Worm (Caenorhabditis elegans) whole organism, late embryonic: ENCODE measurements around the gene F35E12.9.

Experiments used
- C08G9.2 ChIP-seq: sonication (generic microtip); optimal IDR thresholded peaks from 2 replicates; lab custom pipeline; 2016; ENCODE audit warnings: mild to moderate bottlenecking, missing genetic modification characterization, moderate library complexity, missing compliant biosample characterization
- K09A11.1 ChIP-seq: sonication (generic microtip); optimal IDR thresholded peaks from 2 replicates; lab custom pipeline; 2017; ENCODE audit warnings: antibody characterized with exemption, mild to moderate bottlenecking, missing genetic modification characterization, missing compliant biosample characterization; ENCODE audit not compliant: insufficient read depth
- Y22D7AL.16 ChIP-seq: sonication (generic microtip); optimal IDR thresholded peaks from 2 replicates; lab custom pipeline; 2016; ENCODE audit warnings: missing genetic modification characterization, missing compliant biosample characterization
- ahr-1 ChIP-seq: sonication (generic microtip); optimal IDR thresholded peaks from 2 replicates; lab custom pipeline; 2016; ENCODE audit warnings: missing genetic modification characterization, missing compliant biosample characterization
- ceh-18 ChIP-seq: sonication (generic microtip); optimal IDR thresholded peaks from 2 replicates; lab custom pipeline; 2016; ENCODE audit warnings: missing genetic modification characterization, missing compliant biosample characterization
- ceh-2 ChIP-seq: sonication (generic microtip); optimal IDR thresholded peaks from 2 replicates; lab custom pipeline; 2016; ENCODE audit warnings: missing genotype, missing genetic modification characterization, missing compliant biosample characterization
- ceh-22 ChIP-seq: sonication (generic microtip); optimal IDR thresholded peaks from 2 replicates; lab custom pipeline; 2017; ENCODE audit warnings: missing biosample characterization, missing genetic modification characterization
- ceh-30 ChIP-seq: fragments of 150-350 bp; optimal IDR thresholded peaks from 2 replicates; lab custom pipeline; 2014; ENCODE audit warnings: missing biosample characterization, missing genetic modification characterization
- ceh-31 ChIP-seq: sonication (generic microtip); optimal IDR thresholded peaks from 2 replicates; lab custom pipeline; 2016; ENCODE audit warnings: missing genetic modification characterization, missing compliant biosample characterization
- ceh-34 ChIP-seq: sonication (generic microtip); optimal IDR thresholded peaks from 2 replicates; lab custom pipeline; 2016; ENCODE audit warnings: mild to moderate bottlenecking, missing genetic modification characterization, missing compliant biosample characterization
- elt-4 ChIP-seq: sonication (generic microtip); optimal IDR thresholded peaks from 2 replicates; lab custom pipeline; 2016; ENCODE audit warnings: missing genetic modification characterization, missing compliant biosample characterization
- ets-4 ChIP-seq: sonication (generic microtip); optimal IDR thresholded peaks from 2 replicates; lab custom pipeline; 2016; ENCODE audit warnings: missing genetic modification characterization, missing compliant biosample characterization
- fkh-10 ChIP-seq: fragments of 150-350 bp; optimal IDR thresholded peaks from 2 replicates; lab custom pipeline; 2014; ENCODE audit warnings: missing biosample characterization, missing genetic modification reagents, missing genetic modification characterization
- fkh-6 ChIP-seq: sonication (generic microtip); optimal IDR thresholded peaks from 2 replicates; lab custom pipeline; 2016; ENCODE audit warnings: missing genetic modification characterization, missing compliant biosample characterization
- hlh-13 ChIP-seq: fragments of 200-800 bp; sonication (Bioruptor generic); optimal IDR thresholded peaks from 2 replicates; lab custom pipeline; 2018; ENCODE audit warnings: mild to moderate bottlenecking, missing genetic modification characterization, missing compliant biosample characterization
- hlh-30 ChIP-seq: sonication (generic microtip); optimal IDR thresholded peaks from 2 replicates; lab custom pipeline; 2017; ENCODE audit warnings: antibody characterized with exemption, missing genetic modification characterization, missing compliant biosample characterization; ENCODE audit not compliant: insufficient read depth
- hlh-8 ChIP-seq: sonication (generic microtip); optimal IDR thresholded peaks from 2 replicates; lab custom pipeline; 2016; ENCODE audit warnings: missing genotype, missing genetic modification characterization, missing compliant biosample characterization
- lim-6 ChIP-seq: sonication (generic microtip); optimal IDR thresholded peaks from 2 replicates; lab custom pipeline; 2016; ENCODE audit warnings: missing genetic modification characterization, missing compliant biosample characterization
- nhr-11 ChIP-seq: fragments of 150-350 bp; optimal IDR thresholded peaks from 2 replicates; lab custom pipeline; 2014; ENCODE audit warnings: missing biosample characterization, missing genetic modification characterization
- nhr-232 ChIP-seq: sonication (generic microtip); optimal IDR thresholded peaks from 2 replicates; lab custom pipeline; 2016; ENCODE audit warnings: missing genetic modification characterization, missing compliant biosample characterization
- npax-4 ChIP-seq: sonication (generic microtip); optimal IDR thresholded peaks from 2 replicates; lab custom pipeline; 2016; ENCODE audit warnings: missing genetic modification characterization, missing compliant biosample characterization
- odd-2 ChIP-seq: sonication (generic microtip); optimal IDR thresholded peaks from 2 replicates; lab custom pipeline; 2017; ENCODE audit warnings: antibody characterized with exemption, mild to moderate bottlenecking, missing genetic modification characterization, missing compliant biosample characterization
- pag-3 ChIP-seq: sonication (generic microtip); optimal IDR thresholded peaks from 2 replicates; lab custom pipeline; 2016; ENCODE audit warnings: missing compliant biosample characterization, missing genetic modification characterization, borderline replicate concordance
- pat-9 ChIP-seq: fragments of 200-800 bp; sonication (Bioruptor generic); optimal IDR thresholded peaks from 2 replicates; lab custom pipeline; 2018; ENCODE audit warnings: mild to moderate bottlenecking, missing genetic modification characterization, moderate library complexity, missing compliant biosample characterization
- pha-4 ChIP-seq: fragments of 150-350 bp; optimal IDR thresholded peaks from 2 replicates; lab custom pipeline; 2018; ENCODE audit warnings: missing biosample characterization, missing genetic modification reagents, missing genetic modification characterization
- pqm-1 ChIP-seq: sonication (generic microtip); optimal IDR thresholded peaks from 2 replicates; lab custom pipeline; 2016; ENCODE audit warnings: missing genetic modification characterization, missing compliant biosample characterization
- pros-1 ChIP-seq: fragments of 150-350 bp; optimal IDR thresholded peaks from 2 replicates; lab custom pipeline; 2014; ENCODE audit warnings: missing biosample characterization, missing genetic modification reagents, missing genetic modification characterization
- ref-2 ChIP-seq: sonication (generic microtip); optimal IDR thresholded peaks from 2 replicates; lab custom pipeline; 2016; ENCODE audit warnings: missing genetic modification characterization, missing compliant biosample characterization
- rnt-1 ChIP-seq: sonication (generic microtip); optimal IDR thresholded peaks from 2 replicates; lab custom pipeline; 2016; ENCODE audit warnings: missing genetic modification characterization, missing compliant biosample characterization
- sdc-2 ChIP-seq: sonication (generic microtip); optimal IDR thresholded peaks from 2 replicates; lab custom pipeline; 2016; ENCODE audit warnings: missing genotype, missing genetic modification characterization, missing compliant biosample characterization
- sox-4 ChIP-seq: sonication (generic microtip); optimal IDR thresholded peaks from 2 replicates; lab custom pipeline; 2017; ENCODE audit warnings: mild to moderate bottlenecking, missing genetic modification characterization, inconsistent platforms, missing compliant biosample characterization
- syd-9 ChIP-seq: sonication (generic microtip); optimal IDR thresholded peaks from 2 replicates; lab custom pipeline; 2016; ENCODE audit warnings: mild to moderate bottlenecking, missing genetic modification characterization, moderate library complexity, missing compliant biosample characterization
- tbx-2 ChIP-seq: sonication (generic microtip); optimal IDR thresholded peaks from 2 replicates; lab custom pipeline; 2016; ENCODE audit warnings: missing genetic modification characterization, missing compliant biosample characterization
- tbx-7 ChIP-seq: sonication (generic microtip); optimal IDR thresholded peaks from 2 replicates; lab custom pipeline; 2016; ENCODE audit warnings: missing genotype, missing genetic modification characterization, missing compliant biosample characterization
- ttx-3 ChIP-seq: sonication (generic microtip); optimal IDR thresholded peaks from 2 replicates; lab custom pipeline; 2016; ENCODE audit warnings: missing genetic modification reagents, missing genetic modification characterization, missing compliant biosample characterization
- unc-3 ChIP-seq, 2 experiments: fragments of 200-800 bp in 1 of 2; sonication (Bioruptor generic) in 1 of 2; sonication (generic microtip) in 1 of 2; conservative IDR thresholded peaks in 1 of 2; optimal IDR thresholded peaks in 1 of 2; 2 replicates each; pipeline versions ENCODE4 v1.3.6 to Lab custom; 2016 to 2022; ENCODE audit warnings: missing compliant biosample characterization in 2 of 2, missing genetic modification characterization in 2 of 2, missing genetic modification reagents in 1 of 2
- unc-42 ChIP-seq: sonication (generic microtip); optimal IDR thresholded peaks from 2 replicates; lab custom pipeline; 2016; ENCODE audit warnings: missing genotype, missing genetic modification characterization, missing compliant biosample characterization
- unc-55 ChIP-seq: sonication (generic microtip); optimal IDR thresholded peaks from 2 replicates; lab custom pipeline; 2017; ENCODE audit warnings: missing biosample characterization, missing genetic modification reagents, missing genetic modification characterization
- unc-86 ChIP-seq: sonication (generic microtip); optimal IDR thresholded peaks from 2 replicates; lab custom pipeline; 2016; ENCODE audit warnings: missing genetic modification characterization, missing compliant biosample characterization
- ztf-16 ChIP-seq: sonication (generic microtip); optimal IDR thresholded peaks from 2 replicates; lab custom pipeline; 2017; ENCODE audit warnings: missing genetic modification characterization, missing compliant biosample characterization

The F35E12.9 gene

ce11 chrV:13751811-13752210 is 6.9 kb upstream of the F35E12.9 start, which contains the start of gene cld-9:
cld-9 (minus strand) TSS chrV:13751891.
- no peak for TF ChIP-seq nhr-232
- no peak for TF ChIP-seq unc-42
- no peak for TF ChIP-seq pros-1 (tag; lab: Kevin White, UChicago)
- TF ChIP-seq Y22D7AL.16 (tag; lab: Kevin White, UChicago), result no peak
- no peak for TF ChIP-seq sdc-2 (tag; lab: Kevin White, UChicago)
- no peak for TF ChIP-seq hlh-8 (tag; lab: Kevin White, UChicago)
- no peak for TF ChIP-seq lim-6 (tag; lab: Kevin White, UChicago)
- TF ChIP-seq unc-55 (GFP tag; lab: Kevin White, UChicago), result no peak
- TF ChIP-seq ahr-1 (tag; lab: Kevin White, UChicago), result no peak
- TF ChIP-seq pag-3, result no peak
- TF ChIP-seq nhr-11 (tag; lab: Kevin White, UChicago), result no peak
- TF ChIP-seq K09A11.1 (tag; lab: Kevin White, UChicago), result no peak
- no peak for TF ChIP-seq unc-3 (GFP tag; conservative IDR thresholded peaks at IDR 0.05; lab: Robert Waterston, UW)
- no peak for TF ChIP-seq unc-3 (tag; optimal IDR thresholded peaks at IDR 0.05; lab: Kevin White, UChicago)
- no peak for TF ChIP-seq ceh-2 (tag; lab: Kevin White, UChicago)
- TF ChIP-seq fkh-6, result no peak
- no peak for TF ChIP-seq C08G9.2 (tag; lab: Kevin White, UChicago)
- TF ChIP-seq ceh-22 (tag; lab: Kevin White, UChicago), result no peak

- TF ChIP-seq unc-55 (GFP tag; lab: Kevin White, UChicago), result no peak
- no peak for TF ChIP-seq fkh-10 (GFP tag; lab: Kevin White, UChicago)
- TF ChIP-seq pros-1 (tag; lab: Kevin White, UChicago), result no peak
- TF ChIP-seq unc-86 (tag; lab: Kevin White, UChicago), result no peak
- no peak for TF ChIP-seq hlh-30
- TF ChIP-seq pag-3, result no peak
- no peak for TF ChIP-seq ttx-3 (tag; lab: Kevin White, UChicago)
- TF ChIP-seq ceh-31 (tag; lab: Kevin White, UChicago), result no peak
- TF ChIP-seq tbx-7 (tag; lab: Kevin White, UChicago), result no peak
- TF ChIP-seq unc-3 (GFP tag; conservative IDR thresholded peaks at IDR 0.05; lab: Robert Waterston, UW), result no peak
- no peak for TF ChIP-seq unc-3 (tag; optimal IDR thresholded peaks at IDR 0.05; lab: Kevin White, UChicago)
- no peak for TF ChIP-seq pqm-1 (tag; lab: Kevin White, UChicago)
- no peak for TF ChIP-seq pha-4 (tag; lab: Kevin White, UChicago)
- no peak for TF ChIP-seq ets-4 (tag; lab: Kevin White, UChicago)
- no peak for TF ChIP-seq npax-4 (tag; lab: Kevin White, UChicago)
Observed at ce11 chrV:13748658-13749057, 3.7 kb upstream of the F35E12.9 start, which contains the start of gene F35E12.10. F35E12.10 (minus strand) TSS chrV:13748758.

DNA sequence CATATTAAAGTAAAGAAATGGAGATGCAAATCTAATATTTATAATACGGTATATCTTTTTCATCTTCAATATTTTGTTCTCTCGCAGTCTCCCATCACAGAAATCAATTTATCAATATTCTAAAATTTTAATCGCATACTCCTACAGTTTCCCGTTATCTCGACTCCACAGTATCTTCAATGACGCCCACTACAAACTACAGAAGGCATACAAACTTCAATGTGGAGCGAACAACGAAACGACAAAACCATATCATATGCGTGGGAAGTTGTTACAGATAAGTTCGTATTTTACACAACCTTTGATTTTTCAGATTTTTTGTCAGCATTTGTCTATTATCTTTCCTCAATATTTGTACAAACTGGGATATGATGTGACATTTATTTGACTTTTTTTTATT is 5.0 kb downstream of the F35E12.9 start:
- TF ChIP-seq hlh-13 (GFP tag; lab: Kevin White, UChicago), result no peak
- TF ChIP-seq syd-9 (tag; lab: Kevin White, UChicago), result no peak
- no peak for TF ChIP-seq Y22D7AL.16 (tag; lab: Kevin White, UChicago)
- TF ChIP-seq ref-2 (tag; lab: Kevin White, UChicago), result no peak
- no peak for TF ChIP-seq ztf-16 (tag; lab: Kevin White, UChicago)
- TF ChIP-seq odd-2, result no peak
- TF ChIP-seq pat-9 (tag; lab: Kevin White, UChicago), result no peak
- no peak for TF ChIP-seq tbx-2 (tag; lab: Kevin White, UChicago)
- no peak for TF ChIP-seq elt-4
- TF ChIP-seq pag-3, result no peak
- TF ChIP-seq fkh-6, result no peak
- no peak for TF ChIP-seq K09A11.1 (tag; lab: Kevin White, UChicago)
- TF ChIP-seq pros-1 (tag; lab: Kevin White, UChicago), result no peak
- no peak for TF ChIP-seq unc-3 (GFP tag; conservative IDR thresholded peaks at IDR 0.05; lab: Robert Waterston, UW)
- TF ChIP-seq unc-3 (tag; optimal IDR thresholded peaks at IDR 0.05; lab: Kevin White, UChicago), result no peak
- TF ChIP-seq ceh-2 (tag; lab: Kevin White, UChicago), result no peak
- TF ChIP-seq ceh-18 (tag; lab: Kevin White, UChicago), result no peak
- TF ChIP-seq ceh-34 (tag; lab: Kevin White, UChicago), result no peak
- no peak for TF ChIP-seq rnt-1 (tag; lab: Kevin White, UChicago)
- no peak for TF ChIP-seq sox-4
- no peak for TF ChIP-seq ceh-30 (tag; lab: Kevin White, UChicago)
